Worm (Caenorhabditis elegans): Measurements from ENCODE around the gene F09B12.3.

F09B12.3 gene

ce11 chrX:15146415-15147210 is 48.9 kb upstream of the F09B12.3 start (continued):
- peak in 1 of 3 experiments; percentile 23 for TF ChIP-seq lin-35 (GFP tag; optimal IDR thresholded peaks at IDR 0.05)
- TF ChIP-seq hmg-20 (GFP tag; IDR thresholded peaks at IDR 0.05): 0 out of 2 replicates have a peak, but pooled peaks have one; percentile 34
- TF ChIP-seq ekl-4 (GFP tag; IDR thresholded peaks at IDR 0.05): 0 out of 2 replicates have a peak, but pooled peaks have one; percentile 18
- TF ChIP-seq rcor-1 (GFP tag; IDR thresholded peaks at IDR 0.05): 0 out of 2 replicates have a peak, but pooled peaks have one; percentile 19
- peak; percentile 96 for TF ChIP-seq tbp1 (GFP tag; optimal IDR thresholded peaks at IDR 0.05)
- peak; percentile 64 for TF ChIP-seq ztf-18 (tag; optimal IDR thresholded peaks at IDR 0.05)
- TF ChIP-seq hmg-1.2 (GFP tag; IDR thresholded peaks at IDR 0.05): peak; percentile 60; the same call in 1 of the 2 replicates
- TF ChIP-seq madf-6 (GFP tag; IDR thresholded peaks at IDR 0.05): peak; percentile 22; the same call in 1 of the 2 replicates
- TF ChIP-seq lag-1 (GFP tag; IDR thresholded peaks at IDR 0.05): no peak
- TF ChIP-seq F57A8.1 (GFP tag; optimal IDR thresholded peaks at IDR 0.05): no peak
- no peak for TF ChIP-seq F39B2.1 (GFP tag; IDR thresholded peaks at IDR 0.05)

DNA sequence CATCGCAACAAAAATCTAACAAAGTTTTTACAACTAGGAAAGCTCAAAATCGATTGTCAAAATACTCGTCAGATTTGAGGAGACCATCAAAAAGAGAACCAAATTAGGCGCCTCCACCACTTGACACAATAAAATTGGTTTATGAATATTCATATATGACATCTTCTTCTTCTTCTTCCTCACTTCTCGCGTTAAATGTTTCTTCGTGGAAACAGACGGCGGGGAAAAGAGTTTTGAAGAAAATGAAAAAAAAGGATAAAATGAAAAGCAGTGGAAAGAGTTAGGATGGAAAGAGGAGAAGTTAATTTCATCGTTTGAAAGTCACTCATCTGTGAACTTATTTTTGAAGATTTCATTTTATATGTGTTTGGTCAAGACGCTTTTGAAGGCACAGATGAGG is 37.2 kb upstream of the F09B12.3 start:
- TF ChIP-seq tlf-1 (GFP tag; optimal IDR thresholded peaks at IDR 0.05) (no peak), atf-7 (tag; optimal IDR thresholded peaks at IDR 0.05) (no peak), ztf-3 (GFP tag; optimal IDR thresholded peaks at IDR 0.05) (no peak), zim-3 (tag; optimal IDR thresholded peaks at IDR 0.05) (no peak), bed-2 (GFP tag; IDR thresholded peaks at IDR 0.05) (no peak), fkh-3 (tag; optimal IDR thresholded peaks at IDR 0.05) (no peak), D2030.7 (GFP tag; IDR thresholded peaks at IDR 0.05) (no peak), rcor-1 (GFP tag; IDR thresholded peaks at IDR 0.05) (no peak), ceh-58 (GFP tag; IDR thresholded peaks at IDR 0.05) (no peak), aptf-3 (GFP tag; IDR thresholded peaks at IDR 0.05) (no peak), ztf-18 (tag; optimal IDR thresholded peaks at IDR 0.05) (no peak), lsy-27 (tag; optimal IDR thresholded peaks at IDR 0.05; ENCODE audit: borderline replicate concordance, insufficient read depth) (no peak), cebp-2 (GFP tag; IDR thresholded peaks at IDR 0.05) (no peak), ekl-4 (GFP tag; IDR thresholded peaks at IDR 0.05) (no peak), pha-4 (tag; optimal IDR thresholded peaks at IDR 0.05) (no peak)

DNA sequence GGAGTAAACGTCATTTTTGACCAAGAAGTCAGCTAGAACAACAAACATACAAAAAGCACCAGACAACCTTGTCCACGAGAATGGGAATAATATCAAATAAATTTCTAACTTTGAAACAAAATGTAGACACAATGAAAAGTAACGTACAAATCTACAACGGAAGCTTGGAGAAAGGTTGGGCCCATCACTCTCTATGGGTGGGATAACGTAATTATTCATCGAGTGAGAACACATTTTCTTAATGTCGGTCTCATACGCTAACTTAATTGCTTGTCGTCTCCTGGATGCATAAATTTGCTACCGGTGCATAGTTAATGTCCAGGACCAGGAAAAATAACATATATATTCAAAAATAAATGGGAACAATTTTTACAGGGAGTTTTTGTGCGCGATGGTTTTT is 35.4 kb upstream of the F09B12.3 start:
- TF ChIP-seq nfyb-1 (GFP tag; IDR thresholded peaks at IDR 0.05): no peak
- TF ChIP-seq F22D6.2 (tag; optimal IDR thresholded peaks at IDR 0.05): no peak
- no peak for TF ChIP-seq madf-3 (GFP tag; IDR thresholded peaks at IDR 0.05)
- TF ChIP-seq ceh-79 (tag; optimal IDR thresholded peaks at IDR 0.05): no peak
- TF ChIP-seq F39B2.1 (GFP tag; IDR thresholded peaks at IDR 0.05): no peak
- no peak for TF ChIP-seq atf-7 (tag; optimal IDR thresholded peaks at IDR 0.05)
- no peak for TF ChIP-seq Y56A3A.18 (GFP tag; IDR thresholded peaks at IDR 0.05)
- no peak for TF ChIP-seq repo-1 (tag; optimal IDR thresholded peaks at IDR 0.05)
- TF ChIP-seq zim-3 (tag; optimal IDR thresholded peaks at IDR 0.05): no peak
- TF ChIP-seq let-607 (tag; optimal IDR thresholded peaks at IDR 0.05): no peak
- TF ChIP-seq dpff-1 (tag; optimal IDR thresholded peaks at IDR 0.05): no peak
- no peak for TF ChIP-seq gei-17 (GFP tag; optimal IDR thresholded peaks at IDR 0.05)

DNA sequence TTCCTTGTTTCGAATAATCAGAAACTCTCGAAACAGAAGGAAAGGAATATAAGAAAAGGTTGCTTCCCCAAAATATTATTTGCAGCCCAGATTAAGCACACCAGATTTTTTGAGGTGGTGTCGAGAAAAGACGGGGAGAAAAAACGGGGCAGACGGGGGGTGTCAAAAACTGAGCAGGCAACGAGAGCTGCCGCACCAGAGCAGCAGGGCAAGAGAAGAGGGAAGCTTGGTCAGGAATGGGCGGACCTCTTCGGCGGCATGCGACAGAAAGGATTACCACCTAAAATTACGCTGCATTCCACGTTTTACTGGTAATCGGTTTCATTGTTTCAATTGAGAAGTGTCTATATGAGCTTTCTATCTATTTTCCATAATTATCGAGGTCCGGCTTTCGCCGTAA is 34.3 kb upstream of the F09B12.3 start:
- no peak for TF ChIP-seq snpc-4 (GFP tag; optimal IDR thresholded peaks at IDR 0.05)
- TF ChIP-seq snpc-4 (tag; optimal IDR thresholded peaks at IDR 0.05): no peak
- TF ChIP-seq ets-4 (GFP tag; optimal IDR thresholded peaks at IDR 0.05): no peak
- peak; percentile 53; the same call in 1 of the 2 replicates for TF ChIP-seq zfh-2 (GFP tag; conservative IDR thresholded peaks at IDR 0.05)
- TF ChIP-seq egrh-3 (GFP tag; IDR thresholded peaks at IDR 0.05): peak; percentile 22; the same call in 1 of the 2 replicates
- no peak for TF ChIP-seq B0336.3 (GFP tag; IDR thresholded peaks at IDR 0.05)
- no peak for TF ChIP-seq lir-1 (GFP tag; conservative IDR thresholded peaks at IDR 0.05)
- no peak for TF ChIP-seq hrde-1 (tag; optimal IDR thresholded peaks at IDR 0.05; ENCODE audit: borderline replicate concordance)
